Worm (Caenorhabditis elegans) whole organism, L2 larva: ENCODE measurements around the gene fbxb-13.
"Not testable (repeated sequence)": the region's sequence is repeated elsewhere in the genome, so short reads cannot be mapped to it uniquely, and the experiment has no call there.

Experiments used
- Y55F3AM.14 ChIP-seq: fragments of 200-800 bp; sonication (Bioruptor generic); optimal IDR thresholded peaks from 2 replicates; lab custom pipeline; 2018; ENCODE audit warnings: mild to moderate bottlenecking, missing genetic modification characterization, missing compliant biosample characterization
- alr-1 ChIP-seq: fragments of 150-350 bp; optimal IDR thresholded peaks from 2 replicates; lab custom pipeline; 2014; ENCODE audit warnings: missing biosample characterization, missing genetic modification characterization
- ama-1 ChIP-seq: fragments of 150-350 bp; optimal IDR thresholded peaks from 2 replicates; lab custom pipeline; 2018; ENCODE audit warnings: inconsistent platforms
- fos-1 ChIP-seq: fragments of 150-350 bp; optimal IDR thresholded peaks from 2 replicates; lab custom pipeline; 2014; ENCODE audit warnings: missing biosample characterization, missing genetic modification characterization
- gmeb-1 ChIP-seq: fragments of 150-350 bp; optimal IDR thresholded peaks from 2 replicates; lab custom pipeline; 2014; ENCODE audit warnings: missing biosample characterization, missing genetic modification characterization
- lin-39 ChIP-seq: fragments of 150-350 bp; optimal IDR thresholded peaks from 2 replicates; lab custom pipeline; 2014; ENCODE audit warnings: missing biosample characterization, missing genetic modification reagents, missing genetic modification characterization
- nhr-10 ChIP-seq: sonication (generic microtip); optimal IDR thresholded peaks from 2 replicates; lab custom pipeline; 2017; ENCODE audit warnings: missing biosample characterization, missing genetic modification characterization
- nhr-129 ChIP-seq: fragments of 150-350 bp; optimal IDR thresholded peaks from 2 replicates; lab custom pipeline; 2014; ENCODE audit warnings: missing biosample characterization, missing genetic modification characterization
- nhr-21 ChIP-seq: fragments of 150-350 bp; optimal IDR thresholded peaks from 2 replicates; lab custom pipeline; 2014; ENCODE audit warnings: missing biosample characterization, missing genetic modification characterization
- nhr-237 ChIP-seq: fragments of 150-350 bp; optimal IDR thresholded peaks from 2 replicates; lab custom pipeline; 2014; ENCODE audit warnings: missing biosample characterization, missing genetic modification characterization
- sma-3 ChIP-seq: sonication (generic microtip); optimal IDR thresholded peaks from 2 replicates; lab custom pipeline; 2016; ENCODE audit warnings: missing genetic modification reagents, missing genetic modification characterization, missing compliant biosample characterization
- unc-39 ChIP-seq: fragments of 150-350 bp; optimal IDR thresholded peaks from 2 replicates; lab custom pipeline; 2014; ENCODE audit warnings: missing biosample characterization, missing genetic modification characterization
- unc-55 ChIP-seq: fragments of 150-350 bp; sonication (generic microtip); optimal IDR thresholded peaks from 3 replicates; lab custom pipeline; 2014; ENCODE audit warnings: missing biosample characterization, missing genetic modification reagents, missing genetic modification characterization
- zag-1 ChIP-seq: fragments of 150-350 bp; optimal IDR thresholded peaks from 2 replicates; lab custom pipeline; 2014; ENCODE audit warnings: missing biosample characterization, missing genetic modification characterization
- ztf-4 ChIP-seq: fragments of 150-350 bp; optimal IDR thresholded peaks from 2 replicates; lab custom pipeline; 2014; ENCODE audit warnings: missing biosample characterization, missing genetic modification characterization

Gene fbxb-13

DNA sequence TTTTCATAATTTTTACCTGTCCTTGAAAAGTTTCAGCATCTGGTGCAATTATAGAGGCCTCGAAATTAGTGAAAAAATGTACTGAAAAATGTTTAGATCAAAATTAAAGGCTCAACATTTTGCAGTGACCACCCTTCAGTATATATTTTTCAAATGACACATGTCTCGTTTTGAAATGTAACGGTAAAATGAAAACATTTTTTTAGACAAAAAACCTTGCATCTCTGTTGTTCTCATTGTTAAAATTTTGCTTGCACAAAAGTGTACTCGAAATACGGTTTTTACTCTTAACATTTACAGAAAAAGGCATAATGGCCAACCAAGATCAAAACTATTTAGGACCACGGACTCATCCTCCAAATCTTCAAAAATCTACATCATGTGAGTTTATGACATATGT lies 36.3 kb downstream of the fbxb-13 start, which contains the start of gene math-41:
math-41 (plus strand) TSS at position 301 of the 400 bp plus-strand sequence.
- not testable (repeated sequence) for TF ChIP-seq nhr-129 (tag; lab: Kevin White, UChicago); ama-1 (lab: Kevin White, UChicago); Y55F3AM.14 (GFP tag; lab: Kevin White, UChicago)
- TF ChIP-seq, all 48 proteins: peak for 0; not testable (repeated sequence) for 48

DNA sequence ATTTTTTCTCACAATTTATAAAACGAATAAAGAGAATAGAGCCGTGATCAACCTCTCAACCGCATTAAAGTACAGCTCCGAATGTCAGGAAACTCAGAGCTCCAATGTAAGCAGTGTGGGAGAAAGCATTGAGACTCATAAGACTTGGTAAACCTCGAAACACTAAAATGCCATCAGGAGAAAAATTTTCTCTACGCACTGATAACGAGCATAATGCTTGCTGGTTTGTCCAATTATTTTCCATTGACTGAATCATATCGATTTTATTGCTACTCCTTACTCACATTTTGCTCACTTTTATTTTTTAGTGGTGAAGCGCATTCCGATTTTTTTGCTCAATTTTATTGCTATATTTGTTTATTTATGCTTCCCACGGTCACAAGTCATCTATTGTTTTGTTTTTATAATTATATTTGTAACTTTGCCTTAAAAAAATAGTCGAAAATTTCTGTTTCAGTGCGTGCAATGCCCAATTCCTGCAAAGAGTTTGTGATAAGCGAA lies 42.2 kb downstream of the fbxb-13 start, which contains the start of gene math-40:
math-40 (plus strand) TSS at position 451 of the 501 bp plus-strand sequence.
- TF ChIP-seq nhr-21 (tag; lab: Kevin White, UChicago) (no peak), fos-1 (tag; lab: Kevin White, UChicago) (peak; percentile 80)
- TF ChIP-seq, all 48 proteins: peak for 1

DNA sequence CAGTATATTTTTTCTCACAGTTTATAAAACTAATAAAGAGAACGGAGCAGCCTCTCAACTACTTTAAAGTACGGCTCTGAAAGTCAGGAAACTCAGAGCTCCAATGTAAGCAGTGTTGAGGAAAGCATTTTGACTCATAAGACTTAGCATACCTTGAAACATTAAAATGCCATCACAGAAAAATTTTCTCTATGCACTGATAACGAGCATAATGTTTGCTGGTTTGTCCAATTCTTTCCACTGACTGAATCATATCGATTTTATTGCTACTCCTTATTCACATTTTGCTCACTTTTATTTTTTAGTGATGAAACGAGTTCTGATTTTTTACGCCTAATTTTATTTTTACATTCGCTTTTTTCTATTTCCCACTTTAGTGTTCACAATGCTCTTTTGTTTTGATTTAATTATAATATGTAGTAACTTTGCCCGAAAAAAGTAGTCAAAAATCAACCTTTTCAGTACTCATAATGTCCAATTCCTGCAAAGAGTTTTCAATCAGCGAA lies 43.9 kb downstream of the fbxb-13 start, which contains the start of gene math-39:
math-39 (plus strand) TSS at position 456 of the 506 bp plus-strand sequence.
- no peak for TF ChIP-seq alr-1 (tag; lab: Kevin White, UChicago)
- peak; percentile 73 for TF ChIP-seq fos-1 (tag; lab: Kevin White, UChicago)

DNA sequence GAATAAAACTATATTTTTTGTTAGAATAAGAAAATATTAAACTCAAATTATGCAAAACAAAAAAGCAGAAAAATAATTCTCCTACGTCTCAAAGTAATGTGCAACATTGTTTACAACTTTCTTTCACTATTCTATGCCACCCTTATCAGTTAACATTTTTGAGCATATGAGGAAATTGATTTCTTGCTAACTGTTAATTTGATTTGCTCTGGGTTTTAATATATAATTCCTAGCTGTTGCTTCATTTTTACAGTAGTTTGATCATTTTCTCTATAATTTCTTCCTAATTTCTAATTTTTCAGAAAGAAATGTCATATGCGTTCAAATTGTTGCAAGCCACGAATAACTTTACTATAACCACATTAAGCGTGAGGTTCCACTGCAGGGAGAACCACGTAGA lies 48.1 kb downstream of the fbxb-13 start, which contains the start of gene T08E11.1:
T08E11.1 (plus strand) TSS at position 301 of the 400 bp plus-strand sequence.
- TF ChIP-seq ztf-4 (no peak), nhr-129 (tag; lab: Kevin White, UChicago) (no peak), zag-1 (tag; lab: Kevin White, UChicago) (no peak), nhr-10 (no peak), sma-3 (GFP tag; lab: Kevin White, UChicago) (no peak), unc-55 (GFP tag; lab: Kevin White, UChicago) (no peak), lin-39 (tag; lab: Kevin White, UChicago) (no peak), unc-39 (tag; lab: Kevin White, UChicago) (no peak), nhr-237 (tag; lab: Kevin White, UChicago) (no peak), gmeb-1 (tag; lab: Kevin White, UChicago) (no peak)
